Worm (Caenorhabditis elegans) whole organism, young adult: Measurements from ENCODE around the gene tag-342.
A peak's percentile ranks its signal among the peaks of the same experiment; 100 is the strongest.

Source experiments
- D2030.7 ChIP-seq: fragments of 200-800 bp; sonication (Bioruptor generic); IDR thresholded peaks from 2 replicates; pipeline ENCODE4 v1.3.6; 2022; ENCODE audit warnings: missing genetic modification reagents, missing genetic modification characterization, missing compliant biosample characterization
- Y53F4B.3 ChIP-seq: fragments of 200-800 bp; sonication (Bioruptor generic); IDR thresholded peaks from 2 replicates; pipeline ENCODE4 v1.3.6; 2022; ENCODE audit warnings: missing genetic modification reagents, missing genetic modification characterization, missing compliant biosample characterization
- Y79H2A.3 ChIP-seq: fragments of 200-800 bp; sonication (Bioruptor generic); conservative IDR thresholded peaks from 2 replicates; pipeline ENCODE4 v1.3.6; 2022; ENCODE audit warnings: missing genetic modification reagents, missing genetic modification characterization, missing compliant biosample characterization
- Y95B8A.8 ChIP-seq: fragments of 200-800 bp; sonication (Bioruptor generic); IDR thresholded peaks from 2 replicates; pipeline ENCODE4 v1.3.6; 2022; ENCODE audit warnings: missing genetic modification reagents, missing genetic modification characterization, missing compliant biosample characterization
- atf-7 ChIP-seq: sonication (generic microtip); optimal IDR thresholded peaks from 2 replicates; lab custom pipeline; 2017; ENCODE audit warnings: mild to moderate bottlenecking, missing genetic modification characterization, missing compliant biosample characterization
- attf-6 ChIP-seq: fragments of 200-800 bp; sonication (Bioruptor generic); IDR thresholded peaks from 2 replicates; pipeline ENCODE4 v1.3.6; 2022; ENCODE audit warnings: missing genetic modification reagents, missing genetic modification characterization, missing compliant biosample characterization
- cebp-2 ChIP-seq: fragments of 200-800 bp; sonication (Bioruptor generic); IDR thresholded peaks from 2 replicates; pipeline ENCODE4 v1.3.6; 2022; ENCODE audit warnings: missing genetic modification characterization, missing compliant biosample characterization
- ceh-27 ChIP-seq: fragments of 200-800 bp; sonication (Bioruptor generic); optimal IDR thresholded peaks from 2 replicates; lab custom pipeline; 2018; ENCODE audit warnings: mild to moderate bottlenecking, missing genetic modification characterization, moderate library complexity, missing compliant biosample characterization
- ceh-40 ChIP-seq: fragments of 200-800 bp; sonication (Bioruptor generic); IDR thresholded peaks from 2 replicates; pipeline ENCODE4 v1.3.6; 2022; ENCODE audit warnings: missing genetic modification characterization, missing compliant biosample characterization
- ceh-58 ChIP-seq: fragments of 200-800 bp; sonication (Bioruptor generic); IDR thresholded peaks from 2 replicates; pipeline ENCODE4 v1.3.6; 2022; ENCODE audit warnings: missing genetic modification characterization, missing compliant biosample characterization
- ceh-79 ChIP-seq: sonication (generic microtip); optimal IDR thresholded peaks from 2 replicates; lab custom pipeline; 2017; ENCODE audit warnings: mild to moderate bottlenecking, missing genetic modification characterization, missing compliant biosample characterization
- ceh-91 ChIP-seq: fragments of 200-800 bp; sonication (Bioruptor generic); IDR thresholded peaks from 2 replicates; pipeline ENCODE4 v1.3.6; 2022; ENCODE audit warnings: missing genetic modification reagents, missing genetic modification characterization, missing compliant biosample characterization
- chd-7 ChIP-seq: sonication (generic microtip); optimal IDR thresholded peaks from 2 replicates; lab custom pipeline; 2016; ENCODE audit warnings: mild to moderate bottlenecking, missing genetic modification characterization, moderate library complexity, missing compliant biosample characterization
- die-1 ChIP-seq: sonication (generic microtip); optimal IDR thresholded peaks from 2 replicates; lab custom pipeline; 2016; ENCODE audit warnings: missing genotype, mild to moderate bottlenecking, missing genetic modification characterization, missing compliant biosample characterization
- dpff-1 ChIP-seq: sonication (generic microtip); optimal IDR thresholded peaks from 2 replicates; lab custom pipeline; 2017; ENCODE audit warnings: mild to moderate bottlenecking, missing genetic modification characterization, missing compliant biosample characterization
- dpl-1 ChIP-seq: fragments of 150-350 bp; optimal IDR thresholded peaks from 2 replicates; lab custom pipeline; 2014; ENCODE audit warnings: missing biosample characterization, missing genetic modification reagents, missing genetic modification characterization
- egl-18 ChIP-seq: fragments of 200-800 bp; sonication (Bioruptor generic); IDR thresholded peaks from 2 replicates; pipeline ENCODE4 v1.3.6; 2022; ENCODE audit warnings: missing genetic modification reagents, missing genetic modification characterization, missing compliant biosample characterization
- hlh-26 ChIP-seq: fragments of 200-800 bp; sonication (Bioruptor generic); conservative IDR thresholded peaks from 2 replicates; pipeline ENCODE4 v1.3.6; 2022; ENCODE audit warnings: missing genetic modification reagents, missing genetic modification characterization, missing compliant biosample characterization
- hsf-1 ChIP-seq: fragments of 200-800 bp; sonication (Bioruptor generic); IDR thresholded peaks from 2 replicates; pipeline ENCODE4 v1.3.6; 2022; ENCODE audit warnings: missing genetic modification reagents, missing genetic modification characterization, missing compliant biosample characterization
- let-526 ChIP-seq: fragments of 200-800 bp; sonication (Bioruptor generic); IDR thresholded peaks from 2 replicates; pipeline ENCODE4 v1.3.6; 2022; ENCODE audit warnings: missing genetic modification reagents, missing genetic modification characterization, missing compliant biosample characterization
- lin-26 ChIP-seq: fragments of 200-800 bp; sonication (Bioruptor generic); IDR thresholded peaks from 2 replicates; pipeline ENCODE4 v1.3.6; 2022; ENCODE audit warnings: missing genetic modification reagents, missing genetic modification characterization, missing compliant biosample characterization
- lin-35 ChIP-seq, 3 experiments: fragments of 150-350 bp in 2 of 3; sonication (generic microtip) in 1 of 3; optimal IDR thresholded peaks; 2 replicates each; lab custom pipeline; 2014 to 2018; ENCODE audit warnings: missing biosample characterization in 3 of 3, missing genetic modification characterization in 3 of 3, missing genetic modification reagents in 3 of 3
- lin-54 ChIP-seq: fragments of 200-800 bp; sonication (Bioruptor generic); optimal IDR thresholded peaks from 2 replicates; lab custom pipeline; 2018; ENCODE audit warnings: mild to moderate bottlenecking, missing genetic modification characterization, missing compliant biosample characterization
- lir-1 ChIP-seq: fragments of 200-800 bp; sonication (Bioruptor generic); conservative IDR thresholded peaks from 2 replicates; pipeline ENCODE4 v1.3.6; 2022; ENCODE audit warnings: missing genetic modification reagents, missing genetic modification characterization, missing compliant biosample characterization
- lsy-27 ChIP-seq: sonication (generic microtip); optimal IDR thresholded peaks from 2 replicates; lab custom pipeline; 2017; ENCODE audit warnings: missing genetic modification characterization, mild to moderate bottlenecking, missing compliant biosample characterization, antibody characterized with exemption, missing genotype, borderline replicate concordance; ENCODE audit not compliant: insufficient read depth
- madf-3 ChIP-seq: fragments of 200-800 bp; sonication (Bioruptor generic); IDR thresholded peaks from 2 replicates; pipeline ENCODE4 v1.3.6; 2022; ENCODE audit warnings: missing genetic modification reagents, missing genetic modification characterization, missing compliant biosample characterization
- madf-6 ChIP-seq: fragments of 200-800 bp; sonication (Bioruptor generic); IDR thresholded peaks from 2 replicates; pipeline ENCODE4 v1.3.6; 2022; ENCODE audit warnings: missing genetic modification reagents, missing genetic modification characterization, missing compliant biosample characterization
- mel-28 ChIP-seq: sonication (generic microtip); optimal IDR thresholded peaks from 2 replicates; lab custom pipeline; 2016; ENCODE audit warnings: borderline replicate concordance, mild to moderate bottlenecking, missing genetic modification characterization, missing compliant biosample characterization
- nfya-2 ChIP-seq: fragments of 200-800 bp; sonication (Bioruptor generic); IDR thresholded peaks from 2 replicates; pipeline ENCODE4 v1.3.6; 2022; ENCODE audit warnings: missing genetic modification reagents, missing genetic modification characterization, missing compliant biosample characterization
- nfyb-1 ChIP-seq: fragments of 200-800 bp; sonication (Bioruptor generic); IDR thresholded peaks from 2 replicates; pipeline ENCODE4 v1.3.6; 2022; ENCODE audit warnings: missing genetic modification reagents, missing genetic modification characterization, missing compliant biosample characterization
- nhr-120 ChIP-seq: fragments of 200-800 bp; sonication (Bioruptor generic); IDR thresholded peaks from 2 replicates; pipeline ENCODE4 v1.3.6; 2022; ENCODE audit warnings: missing genetic modification characterization, missing compliant biosample characterization
- nhr-27 ChIP-seq: fragments of 200-800 bp; sonication (Bioruptor generic); optimal IDR thresholded peaks from 2 replicates; lab custom pipeline; 2018; ENCODE audit warnings: mild to moderate bottlenecking, missing genetic modification characterization, moderate library complexity, missing compliant biosample characterization
- nhr-80 ChIP-seq: sonication (generic microtip); optimal IDR thresholded peaks from 2 replicates; lab custom pipeline; 2016; ENCODE audit warnings: missing genetic modification characterization, missing compliant biosample characterization
- nhr-90 ChIP-seq: sonication (generic microtip); optimal IDR thresholded peaks from 2 replicates; lab custom pipeline; 2016; ENCODE audit warnings: missing genotype, mild to moderate bottlenecking, missing genetic modification characterization, missing compliant biosample characterization
- pha-4 ChIP-seq: fragments of 150-350 bp; sonication (generic microtip); optimal IDR thresholded peaks from 2 replicates; lab custom pipeline; 2014; ENCODE audit warnings: missing biosample characterization, missing genetic modification reagents, missing genetic modification characterization
- rcor-1 ChIP-seq: fragments of 200-800 bp; sonication (Bioruptor generic); IDR thresholded peaks from 2 replicates; pipeline ENCODE4 v1.3.6; 2022; ENCODE audit warnings: missing genetic modification reagents, missing genetic modification characterization, missing compliant biosample characterization
- rec-8 ChIP-seq, 2 experiments: sonication (generic microtip); optimal IDR thresholded peaks; 2 replicates each; lab custom pipeline; 2016; ENCODE audit warnings: mild to moderate bottlenecking in 2 of 2, missing genetic modification characterization in 2 of 2, missing genetic modification reagents in 2 of 2, missing genotype in 2 of 2, missing biosample characterization in 1 of 2, missing compliant biosample characterization in 1 of 2, moderate library complexity in 1 of 2
- rpc-1 ChIP-seq, 2 experiments: fragments of 150-350 bp in 1 of 2; sonication (generic microtip) in 1 of 2; optimal IDR thresholded peaks; 2 replicates each; lab custom pipeline; 2014 to 2018; ENCODE audit warnings: missing biosample characterization in 1 of 2, missing genetic modification characterization in 1 of 2, missing genetic modification reagents in 1 of 2, missing genotype in 1 of 2
- sdz-38 ChIP-seq: sonication (generic microtip); optimal IDR thresholded peaks from 2 replicates; lab custom pipeline; 2016; ENCODE audit warnings: missing genotype, missing genetic modification characterization, missing compliant biosample characterization
- snpc-1.3 ChIP-seq: sonication (generic microtip); optimal IDR thresholded peaks from 2 replicates; lab custom pipeline; 2017; ENCODE audit warnings: missing genetic modification characterization, mild to moderate bottlenecking, missing compliant biosample characterization, antibody characterized with exemption, moderate library complexity, missing genotype, missing genetic modification reagents; ENCODE audit not compliant: insufficient read depth
- snpc-3.4 ChIP-seq: sonication (generic microtip); optimal IDR thresholded peaks from 2 replicates; lab custom pipeline; 2017; ENCODE audit warnings: missing genetic modification characterization, mild to moderate bottlenecking, missing compliant biosample characterization, antibody characterized with exemption, moderate library complexity, missing genotype, missing genetic modification reagents
- tbp1 ChIP-seq: fragments of 200-800 bp; sonication (Bioruptor generic); optimal IDR thresholded peaks from 2 replicates; lab custom pipeline; 2018; ENCODE audit warnings: mild to moderate bottlenecking, missing genetic modification characterization, missing compliant biosample characterization
- tbx-9 ChIP-seq: sonication (generic microtip); optimal IDR thresholded peaks from 2 replicates; lab custom pipeline; 2016; ENCODE audit warnings: borderline replicate concordance, missing genetic modification characterization, inconsistent platforms, missing compliant biosample characterization
- unc-130 ChIP-seq: sonication (generic microtip); optimal IDR thresholded peaks from 2 replicates; lab custom pipeline; 2016; ENCODE audit warnings: missing genetic modification reagents, missing genetic modification characterization, missing compliant biosample characterization
- unc-62 ChIP-seq: fragments of 150-350 bp; optimal IDR thresholded peaks from 2 replicates; lab custom pipeline; 2014; ENCODE audit warnings: missing biosample characterization, missing genetic modification reagents, missing genetic modification characterization
- ztf-18 ChIP-seq: sonication (generic microtip); optimal IDR thresholded peaks from 2 replicates; lab custom pipeline; 2016; ENCODE audit warnings: missing genotype, mild to moderate bottlenecking, missing genetic modification characterization, missing compliant biosample characterization

Gene tag-342

ce11 chrIII:9442846-9443245 is 25.1 kb upstream of the tag-342 start (continued):
- TF ChIP-seq madf-6 (GFP tag; lab: Robert Waterston, UW) (peak; percentile 74), lin-35 (GFP tag; optimal IDR thresholded peaks at IDR 0.05; lab: Kevin White, UChicago) (no peak), nhr-27 (tag; lab: Kevin White, UChicago) (no peak), mel-28 (tag; lab: Kevin White, UChicago) (no peak), rcor-1 (GFP tag; lab: Robert Waterston, UW) (no peak), ceh-40 (GFP tag; lab: Robert Waterston, UW) (no peak), madf-3 (GFP tag; lab: Robert Waterston, UW) (0 out of 2 replicates have a peak, but pooled peaks have one; percentile 33), nfyb-1 (GFP tag; lab: Robert Waterston, UW) (peak; percentile 45; the same call in 1 of the 2 replicates), egl-18 (GFP tag; lab: Robert Waterston, UW) (no peak), unc-62 (GFP tag; lab: Kevin White, UChicago) (no peak), tbx-9 (tag; lab: Kevin White, UChicago) (no peak), pha-4 (tag; lab: Kevin White, UChicago) (no peak), atf-7 (tag; lab: Kevin White, UChicago) (peak; percentile 45), Y79H2A.3 (GFP tag; lab: Robert Waterston, UW) (no peak), let-526 (no peak), tbp1 (GFP tag; lab: Kevin White, UChicago) (peak; percentile 0), D2030.7 (GFP tag; lab: Robert Waterston, UW) (no peak), ceh-79 (tag; lab: Kevin White, UChicago) (peak; percentile 45), chd-7 (tag; lab: Kevin White, UChicago) (no peak), ztf-18 (tag; lab: Kevin White, UChicago) (peak; percentile 48), rpc-1 (optimal IDR thresholded peaks at IDR 0.05; lab: Kevin White, UChicago) (no peak), rpc-1 (tag; optimal IDR thresholded peaks at IDR 0.05; lab: Kevin White, UChicago) (no peak), snpc-1.3 (peak; percentile 39), rec-8 (tag; optimal IDR thresholded peaks at IDR 0.05; lab: Kevin White, UChicago) (no peak), dpff-1 (tag; lab: Kevin White, UChicago) (no peak), lsy-27 (tag; lab: Kevin White, UChicago) (no peak), nhr-90 (tag; lab: Kevin White, UChicago) (no peak), nhr-80 (no peak), dpl-1 (GFP tag; lab: Kevin White, UChicago) (no peak), lin-26 (GFP tag; lab: Robert Waterston, UW) (peak; percentile 57; the same call in 1 of the 2 replicates), nfya-2 (GFP tag; lab: Robert Waterston, UW) (0 out of 2 replicates have a peak, but pooled peaks have one; percentile 35)
- TF ChIP-seq, all 124 proteins: peak for 15

- TF ChIP-seq lir-1 (no peak; the same call in 1 of the 2 replicates), Y95B8A.8 (GFP tag; lab: Robert Waterston, UW) (no peak), let-526 (no peak), hlh-26 (GFP tag; lab: Robert Waterston, UW) (no peak), hsf-1 (GFP tag; lab: Robert Waterston, UW) (no peak), Y53F4B.3 (GFP tag; lab: Robert Waterston, UW) (no peak), ceh-91 (peak; percentile 73), rpc-1 (optimal IDR thresholded peaks at IDR 0.05; lab: Kevin White, UChicago) (no peak), rpc-1 (tag; optimal IDR thresholded peaks at IDR 0.05; lab: Kevin White, UChicago) (no peak), snpc-3.4 (tag; lab: Kevin White, UChicago) (no peak), atf-7 (tag; lab: Kevin White, UChicago) (no peak), cebp-2 (GFP tag; lab: Robert Waterston, UW) (no peak), ceh-40 (GFP tag; lab: Robert Waterston, UW) (no peak), lin-54 (peak; percentile 90), Y79H2A.3 (GFP tag; lab: Robert Waterston, UW) (no peak), nhr-120 (no peak), die-1 (tag; lab: Kevin White, UChicago) (no peak), ceh-58 (GFP tag; lab: Robert Waterston, UW) (no peak), unc-130 (GFP tag; lab: Kevin White, UChicago) (no peak), sdz-38 (tag; lab: Kevin White, UChicago) (no peak), ceh-27 (GFP tag; lab: Kevin White, UChicago) (peak; percentile 70), attf-6 (GFP tag; lab: Robert Waterston, UW) (no peak)
These were observed 24.4 kb upstream of the tag-342 start, which contains the start of gene pir-2 for ce11 chrIII:9443417-9444027. TSS of gene pir-2 (minus strand) at chrIII:9443634.
